Worm (Caenorhabditis elegans): ENCODE results near the gene T25B9.9.

ce11 chrIV:10820114-10820513 is 50.7 kb downstream of the T25B9.9 start:
- TF ChIP-seq skn-1 (tag; optimal IDR thresholded peaks at IDR 0.05) (no peak), madf-5 (GFP tag; IDR thresholded peaks at IDR 0.05) (no peak), ama-1 (optimal IDR thresholded peaks at IDR 0.05) (no peak), nhr-11 (tag; optimal IDR thresholded peaks at IDR 0.05) (no peak), zip-11 (GFP tag; IDR thresholded peaks at IDR 0.05) (no peak), snpc-4 (tag; optimal IDR thresholded peaks at IDR 0.05) (no peak), lin-13 (GFP tag; optimal IDR thresholded peaks at IDR 0.05) (no peak), ces-1 (GFP tag; optimal IDR thresholded peaks at IDR 0.05) (no peak), R02D3.7 (tag; optimal IDR thresholded peaks at IDR 0.05) (no peak), unc-62 (GFP tag; optimal IDR thresholded peaks at IDR 0.05 in 1 of 2) (peak in 1 of 2 experiments; percentile 76), unc-62 (tag; optimal IDR thresholded peaks at IDR 0.05) (no peak), nhr-76 (tag; optimal IDR thresholded peaks at IDR 0.05) (no peak), fos-1 (tag; optimal IDR thresholded peaks at IDR 0.05) (no peak), pqm-1 (tag; optimal IDR thresholded peaks at IDR 0.05) (peak; percentile 34), lir-3 (tag; optimal IDR thresholded peaks at IDR 0.05) (no peak)
